Fruit fly (Drosophila melanogaster): ENCODE measurements around the gene Cpr78Cc.
A peak's percentile ranks its signal among the peaks of the same experiment; 100 is the strongest.

Gene Cpr78Cc

dm6 chr3L:21277897-21278530 is 22.4 kb upstream of the Cpr78Cc start:
- TF ChIP-seq fkh (GFP tag; optimal IDR thresholded peaks at IDR 0.05) (no peak), CG32006 (GFP tag; optimal IDR thresholded peaks at IDR 0.05) (no peak), vri (GFP tag; optimal IDR thresholded peaks at IDR 0.05) (peak; percentile 70), Hr38 (GFP tag; optimal IDR thresholded peaks at IDR 0.05) (no peak), svp (GFP tag) (peak; percentile 74), CG34406 (GFP tag; optimal IDR thresholded peaks at IDR 0.05) (no peak), CG31627 (GFP tag; optimal IDR thresholded peaks at IDR 0.05) (no peak), topi (GFP tag; optimal IDR thresholded peaks at IDR 0.05) (no peak), CG6276 (GFP tag; optimal IDR thresholded peaks at IDR 0.05) (no peak), Sox102F (GFP tag; optimal IDR thresholded peaks at IDR 0.05) (no peak), Blimp-1 (GFP tag; optimal IDR thresholded peaks at IDR 0.05) (no peak), esn (GFP tag; optimal IDR thresholded peaks at IDR 0.05) (no peak), CG8319 (GFP tag; optimal IDR thresholded peaks at IDR 0.05) (no peak)

dm6 chr3L:21279168-21279567 is 21.2 kb upstream of the Cpr78Cc start:
- TF ChIP-seq CG7368 (GFP tag; optimal IDR thresholded peaks at IDR 0.05) (no peak), svp (GFP tag) (peak; percentile 59), CG15336 (GFP tag; IDR thresholded peaks at IDR 0.05) (no peak)

- peak; percentile 44 to 58 for TF ChIP-seq ss (GFP tag; optimal IDR thresholded peaks at IDR 0.05)
- no peak for TF ChIP-seq fkh (GFP tag; optimal IDR thresholded peaks at IDR 0.05)
- TF ChIP-seq Gug (GFP tag; IDR thresholded peaks at IDR 0.05), result no peak
- no peak for TF ChIP-seq CG3032 (tag; optimal IDR thresholded peaks at IDR 0.05)
- no peak for TF ChIP-seq CG10631 (GFP tag; optimal IDR thresholded peaks at IDR 0.05)
- no peak for TF ChIP-seq Lpt (GFP tag; optimal IDR thresholded peaks at IDR 0.05)
- peak; percentile 42 for TF ChIP-seq Eip75B (GFP tag; optimal IDR thresholded peaks at IDR 0.05)
- no peak for TF ChIP-seq spab (GFP tag; optimal IDR thresholded peaks at IDR 0.05)
- TF ChIP-seq CG10669 (GFP tag; optimal IDR thresholded peaks at IDR 0.05), result peak; percentile 18
- peak; percentile 12 for TF ChIP-seq Ets96B (tag; optimal IDR thresholded peaks at IDR 0.05)
- TF ChIP-seq CG1621 (tag; optimal IDR thresholded peaks at IDR 0.05), result peak; percentile 21
- no peak for TF ChIP-seq salr (GFP tag; optimal IDR thresholded peaks at IDR 0.05)
- peak; percentile 95 for TF ChIP-seq Eip78C (GFP tag)
- TF ChIP-seq CG11762 (GFP tag; optimal IDR thresholded peaks at IDR 0.05; ENCODE audit: insufficient read depth), result no peak
- no peak for TF ChIP-seq CG6276 (GFP tag; optimal IDR thresholded peaks at IDR 0.05)
- TF ChIP-seq CG32006 (GFP tag; optimal IDR thresholded peaks at IDR 0.05), result peak; percentile 1
- no peak for TF ChIP-seq CG9139 (GFP tag; optimal IDR thresholded peaks at IDR 0.05)
- peak; percentile 25 for TF ChIP-seq Eip93F (GFP tag; optimal IDR thresholded peaks at IDR 0.05)
- TF ChIP-seq lz (GFP tag; optimal IDR thresholded peaks at IDR 0.05), result peak; percentile 39
- TF ChIP-seq vri (GFP tag; optimal IDR thresholded peaks at IDR 0.05), result peak; percentile 94
- TF ChIP-seq CG8632 (GFP tag; optimal IDR thresholded peaks at IDR 0.05), result peak; percentile 52
- TF ChIP-seq CG3919 (GFP tag; optimal IDR thresholded peaks at IDR 0.05), result peak; percentile 46
- peak; percentile 42; the same call in 1 of the 3 replicates for TF ChIP-seq CG8119 (GFP tag; IDR thresholded peaks at IDR 0.05)
- no peak for TF ChIP-seq fd85E (GFP tag; optimal IDR thresholded peaks at IDR 0.05)
- peak; percentile 38 for TF ChIP-seq CG7368 (GFP tag; optimal IDR thresholded peaks at IDR 0.05)
- TF ChIP-seq CG6163 (GFP tag; IDR thresholded peaks at IDR 0.05), result no peak; the same call in 2 of the 3 replicates
- TF ChIP-seq Sox14 (GFP tag; optimal IDR thresholded peaks at IDR 0.05), result peak; percentile 37
- no peak for TF ChIP-seq Hr38 (GFP tag; optimal IDR thresholded peaks at IDR 0.05)
- peak; percentile 54 for TF ChIP-seq CG6792 (GFP tag; optimal IDR thresholded peaks at IDR 0.05)
- TF ChIP-seq CG31627 (GFP tag; optimal IDR thresholded peaks at IDR 0.05), result peak; percentile 29
- TF ChIP-seq Ets21C (GFP tag; optimal IDR thresholded peaks at IDR 0.05), result no peak
- TF ChIP-seq svp (GFP tag), result peak; percentile 97
- peak; percentile 44 for TF ChIP-seq CG16779 (tag; optimal IDR thresholded peaks at IDR 0.05)
- TF ChIP-seq Blimp-1 (GFP tag; optimal IDR thresholded peaks at IDR 0.05), result no peak
- TF ChIP-seq Hr4 (GFP tag; optimal IDR thresholded peaks at IDR 0.05), result no peak
- TF ChIP-seq Hr39 (GFP tag; optimal IDR thresholded peaks at IDR 0.05), result peak; percentile 22
- peak; percentile 25; the same call in 1 of the 2 replicates for TF ChIP-seq CG15336 (GFP tag; IDR thresholded peaks at IDR 0.05)
- TF ChIP-seq topi (GFP tag; optimal IDR thresholded peaks at IDR 0.05), result peak; percentile 50
- TF ChIP-seq Sox102F (GFP tag; optimal IDR thresholded peaks at IDR 0.05), result peak; percentile 52
- TF ChIP-seq CG8319 (GFP tag; optimal IDR thresholded peaks at IDR 0.05), result peak; percentile 33
- no peak for TF ChIP-seq CG11902 (GFP tag; optimal IDR thresholded peaks at IDR 0.05)
- peak; percentile 9 for TF ChIP-seq achi (GFP tag; optimal IDR thresholded peaks at IDR 0.05)
These were observed 20.4 kb upstream of the Cpr78Cc start, which contains the start of gene AcCoAS for dm6 chr3L:21279876-21280566. Gene AcCoAS (minus strand): TSS chr3L:21280243.
